Worm (Caenorhabditis elegans) whole organism, L1 larva: ENCODE results near the gene rpi-2.
A peak's percentile ranks its signal among the peaks of the same experiment; 100 is the strongest.

ENCODE experiments used
- blmp-1 ChIP-seq: fragments of 150-350 bp; optimal IDR thresholded peaks from 2 replicates; lab custom pipeline; 2014; ENCODE audit warnings: missing biosample characterization, missing genetic modification characterization
- ceh-82 ChIP-seq, 3 experiments: fragments of 150-350 bp in 1 of 3; sonication (generic microtip) in 2 of 3; optimal IDR thresholded peaks; 2 replicates each; lab custom pipeline; 2014 to 2017; ENCODE audit warnings: missing biosample characterization in 3 of 3, missing genetic modification characterization in 3 of 3
- elt-2 ChIP-seq: sonication (generic microtip); optimal IDR thresholded peaks from 2 replicates; lab custom pipeline; 2016; ENCODE audit warnings: missing genetic modification characterization, mild to moderate bottlenecking, inconsistent platforms, missing compliant biosample characterization, missing genetic modification reagents
- elt-3 ChIP-seq, 6 experiments: fragments of 150-350 bp in 1 of 6; sonication (generic microtip); optimal IDR thresholded peaks; 2 replicates each; lab custom pipeline; 2017 to 2018; ENCODE audit warnings: missing biosample characterization in 6 of 6, missing genetic modification characterization in 6 of 6, inconsistent platforms in 1 of 6
- fkh-10 ChIP-seq: sonication (generic microtip); optimal IDR thresholded peaks from 2 replicates; lab custom pipeline; 2017; ENCODE audit warnings: missing biosample characterization, missing genetic modification reagents, missing genetic modification characterization
- lin-39 ChIP-seq: fragments of 150-350 bp; optimal IDR thresholded peaks from 2 replicates; lab custom pipeline; 2014; ENCODE audit warnings: missing biosample characterization, missing genetic modification reagents, missing genetic modification characterization
- nhr-85 ChIP-seq: sonication (generic microtip); peaks from one replicate; lab custom pipeline; 2016; ENCODE audit warnings: missing genetic modification characterization, inconsistent platforms, missing compliant biosample characterization
- rnt-1 ChIP-seq: sonication (generic microtip); optimal IDR thresholded peaks from 2 replicates; lab custom pipeline; 2016; ENCODE audit warnings: mild to moderate bottlenecking, missing genetic modification characterization, moderate library complexity, missing compliant biosample characterization
- unc-62 ChIP-seq: fragments of 150-350 bp; optimal IDR thresholded peaks from 2 replicates; lab custom pipeline; 2014; ENCODE audit warnings: missing biosample characterization, missing genetic modification reagents, missing genetic modification characterization

DNA sequence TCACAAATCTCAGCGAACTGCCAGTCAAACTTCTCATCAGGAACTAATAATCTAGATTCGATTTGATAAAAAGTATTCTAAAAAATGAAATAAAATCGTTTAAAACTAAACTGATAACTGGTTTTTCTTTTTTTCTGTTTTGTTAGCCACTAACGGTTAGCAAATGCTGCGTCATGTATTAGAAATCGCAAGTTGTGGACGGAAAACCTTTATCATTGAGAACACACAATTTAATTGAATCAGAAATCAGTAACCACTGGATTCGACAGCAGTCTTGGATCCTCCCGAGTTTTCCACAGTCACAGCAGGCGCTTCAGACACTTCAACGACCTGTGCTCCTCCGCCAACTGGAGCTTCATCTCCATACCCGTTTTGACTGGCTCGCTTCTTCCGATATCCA is 11.9 kb downstream of the rpi-2 start:
- no peak for TF ChIP-seq blmp-1
- TF ChIP-seq lin-39 = no peak
- TF ChIP-seq elt-2 (tag; lab: Kevin White, UChicago) = no peak
- no peak for TF ChIP-seq fkh-10 (GFP tag; lab: Kevin White, UChicago)
- TF ChIP-seq unc-62 (GFP tag; lab: Kevin White, UChicago) = no peak
- TF ChIP-seq ceh-82 (tag; optimal IDR thresholded peaks at IDR 0.05; lab: Kevin White, UChicago) = no peak
- TF ChIP-seq rnt-1 (tag; lab: Kevin White, UChicago) = no peak
- peak in 1 of 6 experiments; percentile 18 for TF ChIP-seq elt-3 (tag; optimal IDR thresholded peaks at IDR 0.05; lab: Kevin White, UChicago)
- TF ChIP-seq nhr-85 (tag; lab: Kevin White, UChicago) = no peak
